Fruit fly (Drosophila melanogaster) whole organism, embryonic: ENCODE measurements around the gene CG33784.

Experiments used
- ATbp ChIP-seq: fragments of 200-800 bp; sonication (Bioruptor generic); optimal IDR thresholded peaks from 2 replicates; lab custom pipeline; 2017; ENCODE audit warnings: missing biosample characterization, mild to moderate bottlenecking, missing genetic modification characterization, missing genetic modification reagents
- Aef1 ChIP-seq: fragments of 200-800 bp; sonication (Bioruptor generic); IDR thresholded peaks from 3 replicates; pipeline ENCODE4 v1.3.6; 2022; ENCODE audit warnings: missing biosample characterization, missing genetic modification characterization
- Bteb2 ChIP-seq: fragments of 200-800 bp; sonication (Bioruptor generic); optimal IDR thresholded peaks from 2 replicates; lab custom pipeline; 2016; ENCODE audit warnings: missing biosample characterization, missing genetic modification characterization
- CG1024 ChIP-seq: fragments of 200-800 bp; sonication (Bioruptor generic); IDR thresholded peaks from 2 replicates; pipeline ENCODE4 v1.3.6; 2022; ENCODE audit warnings: missing biosample characterization, missing genetic modification characterization
- CG11085 ChIP-seq: fragments of 200-800 bp; sonication (Bioruptor generic); IDR thresholded peaks from 2 replicates; pipeline ENCODE4 v1.3.6; 2022; ENCODE audit warnings: missing biosample characterization, missing genetic modification characterization
- CG12071 ChIP-seq: fragments of 200-800 bp; sonication (Bioruptor generic); optimal IDR thresholded peaks from 3 replicates; lab custom pipeline; 2018; ENCODE audit warnings: missing biosample characterization, mild to moderate bottlenecking, missing genetic modification characterization
- CG12236 ChIP-seq: fragments of 200-800 bp; sonication (Bioruptor generic); optimal IDR thresholded peaks from 2 replicates; lab custom pipeline; 2016; ENCODE audit warnings: missing biosample characterization, missing genetic modification characterization
- CG12391 ChIP-seq: fragments of 200-800 bp; sonication (Bioruptor generic); optimal IDR thresholded peaks from 3 replicates; lab custom pipeline; 2018; ENCODE audit warnings: missing biosample characterization, mild to moderate bottlenecking, missing genetic modification characterization, moderate library complexity
- CG14710 ChIP-seq: fragments of 200-800 bp; sonication (Bioruptor generic); optimal IDR thresholded peaks from 3 replicates; lab custom pipeline; 2019; ENCODE audit warnings: missing biosample characterization, mild to moderate bottlenecking, missing genetic modification characterization, moderate library complexity
- CG15269 ChIP-seq: fragments of 200-800 bp; sonication (Bioruptor generic); optimal IDR thresholded peaks from 2 replicates; lab custom pipeline; 2018; ENCODE audit warnings: missing biosample characterization, mild to moderate bottlenecking, missing genetic modification characterization, moderate library complexity
- CG15514 ChIP-seq: fragments of 200-800 bp; sonication (Bioruptor generic); optimal IDR thresholded peaks from 3 replicates; lab custom pipeline; 2017; ENCODE audit warnings: missing biosample characterization, missing genetic modification characterization, mild to moderate bottlenecking, moderate library complexity, missing genetic modification reagents
- CG16779 ChIP-seq: fragments of 200-800 bp; sonication (Bioruptor generic); IDR thresholded peaks from 2 replicates; pipeline ENCODE4 v1.3.6; 2022; ENCODE audit warnings: missing biosample characterization, missing genetic modification characterization
- CG17359 ChIP-seq: fragments of 200-800 bp; sonication (Bioruptor generic); optimal IDR thresholded peaks from 3 replicates; lab custom pipeline; 2018; ENCODE audit warnings: missing biosample characterization, mild to moderate bottlenecking, missing genetic modification characterization, moderate library complexity
- CG3065 ChIP-seq: fragments of 200-800 bp; sonication (Bioruptor generic); optimal IDR thresholded peaks from 2 replicates; lab custom pipeline; 2016; ENCODE audit warnings: missing biosample characterization, missing genetic modification characterization
- CG4424 ChIP-seq: fragments of 200-800 bp; sonication (Bioruptor generic); optimal IDR thresholded peaks from 3 replicates; lab custom pipeline; 2016; ENCODE audit warnings: missing biosample characterization, missing genetic modification characterization
- CG4730 ChIP-seq: fragments of 200-800 bp; sonication (Bioruptor generic); IDR thresholded peaks from 2 replicates; pipeline ENCODE4 v1.3.6; 2022; ENCODE audit warnings: missing biosample characterization, missing genetic modification characterization
- CG6854 ChIP-seq: fragments of 200-800 bp; sonication (Bioruptor generic); optimal IDR thresholded peaks from 3 replicates; lab custom pipeline; 2017; ENCODE audit warnings: missing biosample characterization, mild to moderate bottlenecking, missing genetic modification characterization
- CG7987 ChIP-seq: fragments of 200-800 bp; sonication (Bioruptor generic); optimal IDR thresholded peaks from 2 replicates; lab custom pipeline; 2018; ENCODE audit warnings: missing biosample characterization, mild to moderate bottlenecking, missing genetic modification characterization, moderate library complexity
- CG8089 ChIP-seq: fragments of 200-800 bp; sonication (Bioruptor generic); optimal IDR thresholded peaks from 3 replicates; lab custom pipeline; 2016; ENCODE audit warnings: missing biosample characterization, missing genetic modification characterization
- CG8359 ChIP-seq: fragments of 200-800 bp; sonication (Bioruptor generic); optimal IDR thresholded peaks from 2 replicates; lab custom pipeline; 2017; ENCODE audit warnings: missing biosample characterization, mild to moderate bottlenecking, missing genetic modification characterization, borderline replicate concordance
- CG8478 ChIP-seq: fragments of >200 bp; optimal IDR thresholded peaks from 2 replicates; lab custom pipeline; 2018
- CoRest ChIP-seq: fragments of 200-800 bp; sonication (Bioruptor generic); optimal IDR thresholded peaks from 3 replicates; lab custom pipeline; 2018; ENCODE audit warnings: missing biosample characterization, mild to moderate bottlenecking, missing genetic modification characterization, moderate library complexity
- Dll ChIP-seq: fragments of 200-800 bp; sonication (Bioruptor generic); IDR thresholded peaks from 4 replicates; pipeline ENCODE4 v1.3.6; 2022; ENCODE audit warnings: missing biosample characterization, missing genetic modification characterization; ENCODE audit not compliant: partially characterized antibody
- Ets97D ChIP-seq: fragments of 200-800 bp; sonication (Bioruptor generic); optimal IDR thresholded peaks from 3 replicates; lab custom pipeline; 2016; ENCODE audit warnings: missing biosample characterization, missing genetic modification characterization
- H15 ChIP-seq: fragments of 200-800 bp; sonication (Bioruptor generic); IDR thresholded peaks from 3 replicates; pipeline ENCODE4 v1.3.6; 2022; ENCODE audit warnings: missing biosample characterization, missing genetic modification characterization
- HLH54F ChIP-seq: fragments of 200-800 bp; sonication (Bioruptor generic); optimal IDR thresholded peaks from 3 replicates; lab custom pipeline; 2016; ENCODE audit warnings: missing biosample characterization, missing genetic modification characterization
- HmgD ChIP-seq: fragments of 200-800 bp; sonication (Bioruptor generic); optimal IDR thresholded peaks from 3 replicates; lab custom pipeline; 2016; ENCODE audit warnings: missing biosample characterization, missing genetic modification characterization
- HmgZ ChIP-seq: fragments of 200-800 bp; sonication (Bioruptor generic); optimal IDR thresholded peaks from 2 replicates; lab custom pipeline; 2018; ENCODE audit warnings: missing biosample characterization, mild to moderate bottlenecking, missing genetic modification characterization
- Hr51 ChIP-seq, 2 experiments: fragments of 200-800 bp; sonication (Bioruptor generic); optimal IDR thresholded peaks; 2 replicates in 1 of 2; 3 replicates in 1 of 2; lab custom pipeline; 2016 to 2018; ENCODE audit warnings: missing biosample characterization in 2 of 2, missing genetic modification characterization in 2 of 2, mild to moderate bottlenecking in 1 of 2, moderate library complexity in 1 of 2
- Hsf ChIP-seq: fragments of 200-800 bp; sonication (Bioruptor generic); optimal IDR thresholded peaks from 3 replicates; lab custom pipeline; 2016; ENCODE audit warnings: missing biosample characterization, missing genetic modification characterization
- Jarid2 ChIP-seq: fragments of 200-800 bp; sonication (Bioruptor generic); optimal IDR thresholded peaks from 3 replicates; lab custom pipeline; 2017; ENCODE audit warnings: mild to moderate bottlenecking, missing biosample characterization, missing genetic modification reagents, missing genetic modification characterization
- Kr ChIP-seq: fragments of 200-800 bp; sonication (Bioruptor generic); optimal IDR thresholded peaks from 2 replicates; lab custom pipeline; 2017; ENCODE audit warnings: missing biosample characterization, mild to moderate bottlenecking, missing genetic modification characterization
- Lhr ChIP-seq: fragments of 200-800 bp; sonication (Bioruptor generic); optimal IDR thresholded peaks from 3 replicates; lab custom pipeline; 2017; ENCODE audit warnings: mild to moderate bottlenecking, missing biosample characterization, missing genetic modification reagents, missing genetic modification characterization
- bigmax ChIP-seq: fragments of 200-800 bp; sonication (Bioruptor generic); optimal IDR thresholded peaks from 2 replicates; lab custom pipeline; 2018; ENCODE audit warnings: missing biosample characterization, mild to moderate bottlenecking, missing genetic modification characterization
- cas ChIP-seq: fragments of 200-800 bp; sonication (Bioruptor generic); IDR thresholded peaks from 2 replicates; pipeline ENCODE4 v1.3.6; 2022; ENCODE audit warnings: missing biosample characterization, missing genetic modification characterization
- caup ChIP-seq: fragments of 200-800 bp; sonication (Bioruptor generic); optimal IDR thresholded peaks from 3 replicates; lab custom pipeline; 2017; ENCODE audit warnings: missing biosample characterization, mild to moderate bottlenecking, missing genetic modification characterization, moderate library complexity; ENCODE audit not compliant: severe bottlenecking
- chinmo ChIP-seq: fragments of 200-800 bp; sonication (Bioruptor generic); IDR thresholded peaks from 4 replicates; pipeline ENCODE4 v1.3.6; 2022; ENCODE audit warnings: missing biosample characterization, missing genetic modification characterization; ENCODE audit not compliant: partially characterized antibody
- dysf ChIP-seq: fragments of 200-800 bp; sonication (Bioruptor generic); IDR thresholded peaks from 3 replicates; pipeline ENCODE4 v1.3.6; 2022; ENCODE audit warnings: missing biosample characterization, missing genetic modification characterization
- kah ChIP-seq: fragments of 200-800 bp; sonication (Bioruptor generic); optimal IDR thresholded peaks from 2 replicates; lab custom pipeline; 2018; ENCODE audit warnings: missing biosample characterization, mild to moderate bottlenecking, missing genetic modification characterization
- mld ChIP-seq: fragments of 200-800 bp; sonication (Bioruptor generic); IDR thresholded peaks from 3 replicates; pipeline ENCODE4 v1.3.6; 2022; ENCODE audit warnings: missing biosample characterization, missing genetic modification characterization; ENCODE audit not compliant: partially characterized antibody
- nerfin-2 ChIP-seq: fragments of 200-800 bp; sonication (Bioruptor generic); IDR thresholded peaks from 2 replicates; pipeline ENCODE4 v1.3.6; 2022; ENCODE audit warnings: missing biosample characterization, missing genetic modification characterization; ENCODE audit not compliant: partially characterized antibody
- pfk ChIP-seq: fragments of 200-800 bp; sonication (Bioruptor generic); optimal IDR thresholded peaks from 2 replicates; lab custom pipeline; 2018; ENCODE audit warnings: missing biosample characterization, mild to moderate bottlenecking, missing genetic modification characterization, moderate library complexity
- pita ChIP-seq: fragments of 200-800 bp; sonication (Bioruptor generic); optimal IDR thresholded peaks from 2 replicates; lab custom pipeline; 2017; ENCODE audit warnings: missing biosample characterization, mild to moderate bottlenecking, missing genetic modification characterization
- pzg ChIP-seq: fragments of 200-800 bp; sonication (Bioruptor generic); optimal IDR thresholded peaks from 3 replicates; lab custom pipeline; 2018; ENCODE audit warnings: missing biosample characterization, mild to moderate bottlenecking, missing genetic modification characterization, moderate library complexity
- sd ChIP-seq: fragments of 200-800 bp; sonication (Bioruptor generic); optimal IDR thresholded peaks from 3 replicates; lab custom pipeline; 2018; ENCODE audit warnings: missing biosample characterization, mild to moderate bottlenecking, missing genetic modification characterization, moderate library complexity
- usp ChIP-seq: fragments of >200 bp; optimal IDR thresholded peaks from 2 replicates; lab custom pipeline; 2017; ENCODE audit warnings: missing biosample characterization, missing genetic modification characterization
- zfh1 ChIP-seq: fragments of 200-800 bp; sonication (Bioruptor generic); IDR thresholded peaks from 3 replicates; pipeline ENCODE4 v1.3.6; 2022; ENCODE audit warnings: missing biosample characterization, missing genetic modification characterization

CG33784 gene

DNA sequence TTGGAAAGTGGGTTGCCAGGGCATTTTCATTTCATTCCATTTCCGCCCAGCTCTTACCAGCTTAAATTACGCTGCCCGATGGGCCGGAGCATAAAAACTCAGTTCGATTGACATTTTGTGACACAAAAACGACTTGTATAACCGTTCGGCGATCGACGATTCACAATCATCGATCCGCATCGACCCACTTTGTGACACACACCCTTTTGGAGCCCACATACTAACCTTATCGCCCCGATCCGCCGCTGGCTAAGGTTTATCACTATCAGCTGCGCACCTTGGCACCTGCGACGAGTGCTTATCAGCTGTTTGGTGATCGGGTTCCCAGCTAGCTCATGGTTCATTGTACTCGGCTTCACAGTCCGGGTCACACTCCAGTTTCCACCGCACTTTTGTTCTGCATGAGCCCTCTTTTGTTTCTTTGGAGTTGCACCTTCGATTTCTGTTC is 31.7 kb downstream of the CG33784 start (continued):
- no peak for TF ChIP-seq usp
- TF ChIP-seq CG16779 (GFP tag; lab: Robert Waterston, UW), result no peak
- no peak for TF ChIP-seq mld (GFP tag; lab: Robert Waterston, UW)
- no peak for TF ChIP-seq Kr (GFP tag; lab: Kevin White, UChicago)
- TF ChIP-seq CG15514 (GFP tag; lab: Kevin White, UChicago), result peak; percentile 20
- TF ChIP-seq pita (GFP tag; lab: Kevin White, UChicago), result no peak
- no peak for TF ChIP-seq CG17359 (tag; lab: Kevin White, UChicago)
- no peak for TF ChIP-seq CG14710 (tag; lab: Kevin White, UChicago)
- TF ChIP-seq CG8359, result no peak
- TF ChIP-seq ATbp (GFP tag; lab: Kevin White, UChicago), result no peak
- no peak for TF ChIP-seq Bteb2
- TF ChIP-seq bigmax (GFP tag; lab: Kevin White, UChicago), result no peak
- no peak for TF ChIP-seq Jarid2 (GFP tag; lab: Kevin White, UChicago)
- TF ChIP-seq zfh1 (GFP tag; lab: Robert Waterston, UW), result no peak
- no peak for TF ChIP-seq CG1024 (GFP tag; lab: Robert Waterston, UW)
- no peak for TF ChIP-seq CG8478 (lab: Kevin White, UChicago)
- no peak for TF ChIP-seq CG12071 (GFP tag; lab: Kevin White, UChicago)
- no peak for TF ChIP-seq Hsf (GFP tag; lab: Kevin White, UChicago)
- TF ChIP-seq CG8089 (GFP tag; lab: Kevin White, UChicago), result no peak
- TF ChIP-seq, all 482 proteins: peak for 51

dm6 chr3R:10100498-10101196 is 32.9 kb downstream of the CG33784 start:
- peak; percentile 33 for TF ChIP-seq CoRest
- TF ChIP-seq caup, result peak; percentile 45
- TF ChIP-seq CG12391 (tag; lab: Kevin White, UChicago), result peak; percentile 11
- peak; percentile 63 for TF ChIP-seq Lhr (GFP tag; lab: Kevin White, UChicago)
- TF ChIP-seq chinmo (GFP tag; lab: Robert Waterston, UW), result peak; percentile 82; the same call in 2 of the 4 replicates
- no peak for TF ChIP-seq CG6854
- TF ChIP-seq dysf (GFP tag; lab: Robert Waterston, UW), result peak; percentile 45; the same call in 1 of the 3 replicates
- peak; percentile 9 for TF ChIP-seq CG4424 (GFP tag; lab: Kevin White, UChicago)
- no peak for TF ChIP-seq cas
- TF ChIP-seq HmgZ (tag; lab: Kevin White, UChicago), result peak; percentile 74
- TF ChIP-seq CG4730 (GFP tag; lab: Robert Waterston, UW), result 0 out of 2 replicates have a peak, but pooled peaks have one; percentile 18
- TF ChIP-seq CG15269, result peak; percentile 43
- peak; percentile 42 for TF ChIP-seq pzg
- TF ChIP-seq CG11085 (GFP tag; lab: Robert Waterston, UW), result peak; percentile 16; the same call in 1 of the 2 replicates
- no peak for TF ChIP-seq HLH54F (GFP tag; lab: Kevin White, UChicago)
- peak; percentile 78 for TF ChIP-seq CG7987 (GFP tag; lab: Kevin White, UChicago)
- peak in 1 of 2 experiments; percentile 24 for TF ChIP-seq Hr51 (GFP tag; optimal IDR thresholded peaks at IDR 0.05; lab: Kevin White, UChicago)
- TF ChIP-seq Ets97D, result peak; percentile 28
- TF ChIP-seq CG3065 (GFP tag; lab: Kevin White, UChicago), result peak; percentile 93
- TF ChIP-seq H15 (GFP tag; lab: Robert Waterston, UW), result 0 out of 3 replicates have a peak, but pooled peaks have one; percentile 53
- peak; percentile 27 for TF ChIP-seq HmgD (GFP tag; lab: Kevin White, UChicago)
- 0 out of 3 replicates have a peak, but pooled peaks have one; percentile 35 for TF ChIP-seq Aef1
- TF ChIP-seq Dll (GFP tag; lab: Robert Waterston, UW), result no peak
- TF ChIP-seq CG12236, result no peak
- TF ChIP-seq nerfin-2 (GFP tag; lab: Robert Waterston, UW), result peak; percentile 29; the same call in 1 of the 2 replicates
- TF ChIP-seq sd (tag; lab: Kevin White, UChicago), result peak; percentile 66
- TF ChIP-seq pfk (GFP tag; lab: Kevin White, UChicago), result no peak
- no peak for TF ChIP-seq kah (GFP tag; lab: Kevin White, UChicago)
- TF ChIP-seq CG12071 (GFP tag; lab: Kevin White, UChicago), result peak; percentile 36
